Worm (Caenorhabditis elegans): Measurements from ENCODE around the gene col-158.

ce11 chrV:11853723-11854122, 24.3 kb downstream of the col-158 start:
- TF ChIP-seq fkh-10 (GFP tag; optimal IDR thresholded peaks at IDR 0.05) (no peak), ceh-18 (tag; optimal IDR thresholded peaks at IDR 0.05) (no peak), tbx-2 (tag; optimal IDR thresholded peaks at IDR 0.05) (no peak), lin-11 (tag; optimal IDR thresholded peaks at IDR 0.05) (no peak), hlh-6 (tag; optimal IDR thresholded peaks at IDR 0.05) (no peak), hlh-30 (tag; optimal IDR thresholded peaks at IDR 0.05; ENCODE audit: insufficient read depth) (no peak), ama-1 (optimal IDR thresholded peaks at IDR 0.05) (no peak)

Measured in whole organism, late embryonic.